Fruit fly (Drosophila melanogaster) whole organism, embryonic: ENCODE data around the gene CycG.

Source experiments
- Bdp1 ChIP-seq: fragments of 200-800 bp; sonication (Bioruptor generic); optimal IDR thresholded peaks from 3 replicates; lab custom pipeline; 2016; ENCODE audit warnings: missing biosample characterization, missing genetic modification characterization
- Blimp-1 ChIP-seq: fragments of 200-800 bp; sonication (Bioruptor generic); optimal IDR thresholded peaks from 3 replicates; lab custom pipeline; 2018; ENCODE audit warnings: missing biosample characterization, missing genetic modification characterization, mild to moderate bottlenecking, moderate library complexity, missing genetic modification reagents
- CG10431 ChIP-seq: fragments of 200-800 bp; sonication (Bioruptor generic); optimal IDR thresholded peaks from 3 replicates; lab custom pipeline; 2018; ENCODE audit warnings: missing biosample characterization, mild to moderate bottlenecking, missing genetic modification characterization
- CG11085 ChIP-seq: fragments of 200-800 bp; sonication (Bioruptor generic); IDR thresholded peaks from 2 replicates; pipeline ENCODE4 v1.3.6; 2022; ENCODE audit warnings: missing biosample characterization, missing genetic modification characterization
- CG11247 ChIP-seq: fragments of 200-800 bp; sonication (Bioruptor generic); IDR thresholded peaks from 2 replicates; pipeline ENCODE4 v1.3.6; 2022; ENCODE audit warnings: missing biosample characterization, missing genetic modification characterization
- CG12071 ChIP-seq: fragments of 200-800 bp; sonication (Bioruptor generic); optimal IDR thresholded peaks from 3 replicates; lab custom pipeline; 2018; ENCODE audit warnings: missing biosample characterization, mild to moderate bottlenecking, missing genetic modification characterization
- CG1603 ChIP-seq: fragments of 200-800 bp; sonication (Bioruptor generic); optimal IDR thresholded peaks from 2 replicates; lab custom pipeline; 2019; ENCODE audit warnings: missing biosample characterization, mild to moderate bottlenecking, missing genetic modification characterization, moderate library complexity
- CG17328 ChIP-seq: fragments of 200-800 bp; sonication (Bioruptor generic); IDR thresholded peaks from 2 replicates; pipeline ENCODE4 v1.3.6; 2022; ENCODE audit warnings: missing biosample characterization, missing genetic modification characterization
- CG18599 ChIP-seq: fragments of 200-800 bp; sonication (Bioruptor generic); optimal IDR thresholded peaks from 3 replicates; lab custom pipeline; 2017; ENCODE audit warnings: missing biosample characterization, missing genetic modification characterization, mild to moderate bottlenecking, moderate library complexity, missing genetic modification reagents
- CG2678 ChIP-seq: fragments of 200-800 bp; sonication (Bioruptor generic); optimal IDR thresholded peaks from 3 replicates; lab custom pipeline; 2019; ENCODE audit warnings: missing biosample characterization, mild to moderate bottlenecking, missing genetic modification characterization, moderate library complexity
- CG31441 ChIP-seq: fragments of 200-800 bp; sonication (Bioruptor generic); IDR thresholded peaks from 2 replicates; pipeline ENCODE4 v1.3.6; 2022; ENCODE audit warnings: missing biosample characterization, missing genetic modification characterization
- CG3838 ChIP-seq: fragments of 200-800 bp; sonication (Bioruptor generic); optimal IDR thresholded peaks from 3 replicates; lab custom pipeline; 2016; ENCODE audit warnings: missing biosample characterization, missing genetic modification characterization
- CG4617 ChIP-seq: fragments of 200-800 bp; sonication (Bioruptor generic); optimal IDR thresholded peaks from 3 replicates; lab custom pipeline; 2016; ENCODE audit warnings: missing biosample characterization, missing genetic modification characterization, borderline replicate concordance
- CG4707 ChIP-seq: fragments of 200-800 bp; sonication (Bioruptor generic); optimal IDR thresholded peaks from 2 replicates; lab custom pipeline; 2018; ENCODE audit warnings: missing biosample characterization, mild to moderate bottlenecking, missing genetic modification characterization, moderate library complexity
- CG7987 ChIP-seq: fragments of 200-800 bp; sonication (Bioruptor generic); optimal IDR thresholded peaks from 2 replicates; lab custom pipeline; 2018; ENCODE audit warnings: missing biosample characterization, mild to moderate bottlenecking, missing genetic modification characterization, moderate library complexity
- CG8359 ChIP-seq: fragments of 200-800 bp; sonication (Bioruptor generic); optimal IDR thresholded peaks from 2 replicates; lab custom pipeline; 2017; ENCODE audit warnings: missing biosample characterization, mild to moderate bottlenecking, missing genetic modification characterization, borderline replicate concordance
- CG8765 ChIP-seq: fragments of 200-800 bp; sonication (Bioruptor generic); IDR thresholded peaks from 2 replicates; pipeline ENCODE4 v1.3.6; 2022; ENCODE audit warnings: missing biosample characterization, missing genetic modification characterization
- CG9609 ChIP-seq: fragments of 200-800 bp; sonication (Bioruptor generic); optimal IDR thresholded peaks from 3 replicates; lab custom pipeline; 2016; ENCODE audit warnings: missing biosample characterization, missing genetic modification characterization
- CG9797 ChIP-seq: fragments of 200-800 bp; sonication (Bioruptor generic); optimal IDR thresholded peaks from 3 replicates; lab custom pipeline; 2018; ENCODE audit warnings: missing biosample characterization, mild to moderate bottlenecking, missing genetic modification characterization
- CG9876 ChIP-seq: fragments of 200-800 bp; sonication (Bioruptor generic); optimal IDR thresholded peaks from 2 replicates; lab custom pipeline; 2016; ENCODE audit warnings: missing biosample characterization, missing genetic modification characterization
- CoRest ChIP-seq: fragments of 200-800 bp; sonication (Bioruptor generic); optimal IDR thresholded peaks from 3 replicates; lab custom pipeline; 2018; ENCODE audit warnings: missing biosample characterization, mild to moderate bottlenecking, missing genetic modification characterization, moderate library complexity
- Ets65A ChIP-seq: fragments of 200-800 bp; sonication (Bioruptor generic); peaks from one replicate; lab custom pipeline; 2016; ENCODE audit warnings: missing biosample characterization, missing genetic modification characterization
- H2.0 ChIP-seq: fragments of 200-800 bp; sonication (Bioruptor generic); IDR thresholded peaks from 2 replicates; pipeline ENCODE4 v1.3.6; 2022; ENCODE audit warnings: missing biosample characterization, missing genetic modification characterization
- HHEX ChIP-seq: fragments of 200-800 bp; sonication (Bioruptor generic); optimal IDR thresholded peaks from 3 replicates; lab custom pipeline; 2017; ENCODE audit warnings: missing biosample characterization, mild to moderate bottlenecking, missing genetic modification characterization, missing genetic modification reagents
- HLH54F ChIP-seq: fragments of 200-800 bp; sonication (Bioruptor generic); optimal IDR thresholded peaks from 3 replicates; lab custom pipeline; 2016; ENCODE audit warnings: missing biosample characterization, missing genetic modification characterization
- Mes4 ChIP-seq: fragments of 200-800 bp; sonication (Bioruptor generic); optimal IDR thresholded peaks from 2 replicates; lab custom pipeline; 2016; ENCODE audit warnings: missing biosample characterization, missing genetic modification characterization
- Mrtf ChIP-seq: fragments of 200-800 bp; sonication (Bioruptor generic); IDR thresholded peaks from 3 replicates; pipeline ENCODE4 v1.3.6; 2022; ENCODE audit warnings: missing biosample characterization, missing genetic modification characterization
- Pdp1 ChIP-seq, 2 experiments: fragments of 200-800 bp; sonication (Bioruptor generic); optimal IDR thresholded peaks; 3 replicates each; lab custom pipeline; 2016; ENCODE audit warnings: missing biosample characterization in 2 of 2, missing genetic modification characterization in 2 of 2, mild to moderate bottlenecking in 1 of 2, moderate library complexity in 1 of 2
- ara ChIP-seq: fragments of 200-800 bp; sonication (Bioruptor generic); IDR thresholded peaks from 2 replicates; pipeline ENCODE4 v1.3.6; 2022; ENCODE audit warnings: missing biosample characterization, missing genetic modification characterization
- ato ChIP-seq: fragments of 200-800 bp; sonication (Bioruptor generic); IDR thresholded peaks from 2 replicates; pipeline ENCODE4 v1.3.6; 2022; ENCODE audit warnings: missing biosample characterization, missing genetic modification characterization; ENCODE audit not compliant: partially characterized antibody
- bcd ChIP-seq: fragments of 200-800 bp; sonication (Bioruptor generic); optimal IDR thresholded peaks from 2 replicates; lab custom pipeline; 2017; ENCODE audit warnings: missing biosample characterization, mild to moderate bottlenecking, missing genetic modification characterization
- bowl ChIP-seq: fragments of 200-800 bp; sonication (Bioruptor generic); IDR thresholded peaks from 2 replicates; pipeline ENCODE4 v1.3.6; 2022; ENCODE audit warnings: missing biosample characterization, missing genetic modification characterization
- ci ChIP-seq: fragments of 200-800 bp; sonication (Bioruptor generic); IDR thresholded peaks from 3 replicates; pipeline ENCODE4 v1.3.6; 2022; ENCODE audit warnings: missing biosample characterization, missing genetic modification characterization
- dan ChIP-seq: fragments of 200-800 bp; sonication (Bioruptor generic); IDR thresholded peaks from 2 replicates; pipeline ENCODE4 v1.3.6; 2022; ENCODE audit warnings: missing biosample characterization, missing genetic modification characterization
- exex ChIP-seq: fragments of 200-800 bp; sonication (Bioruptor generic); optimal IDR thresholded peaks from 4 replicates; lab custom pipeline; 2018; ENCODE audit warnings: missing biosample characterization, mild to moderate bottlenecking, missing genetic modification characterization, moderate library complexity
- gcm2 ChIP-seq: fragments of 200-800 bp; sonication (Bioruptor generic); optimal IDR thresholded peaks from 2 replicates; lab custom pipeline; 2016; ENCODE audit warnings: missing biosample characterization, missing genetic modification characterization
- hkb ChIP-seq, 2 experiments: fragments of 200-800 bp in 1 of 2; fragments of >200 bp in 1 of 2; sonication (Bioruptor generic) in 1 of 2; IDR thresholded peaks in 1 of 2; optimal IDR thresholded peaks in 1 of 2; 2 replicates each; pipeline versions ENCODE4 v1.3.6 to Lab custom; 2017 to 2022; ENCODE audit warnings: missing biosample characterization in 1 of 2, missing genetic modification characterization in 1 of 2
- lilli ChIP-seq: fragments of 200-800 bp; sonication (Bioruptor generic); optimal IDR thresholded peaks from 3 replicates; lab custom pipeline; 2016; ENCODE audit warnings: missing biosample characterization, missing genetic modification characterization
- mld ChIP-seq: fragments of 200-800 bp; sonication (Bioruptor generic); IDR thresholded peaks from 3 replicates; pipeline ENCODE4 v1.3.6; 2022; ENCODE audit warnings: missing biosample characterization, missing genetic modification characterization; ENCODE audit not compliant: partially characterized antibody
- nerfin-1 ChIP-seq: fragments of 200-800 bp; sonication (Bioruptor generic); optimal IDR thresholded peaks from 3 replicates; lab custom pipeline; 2019; ENCODE audit warnings: missing biosample characterization, mild to moderate bottlenecking, missing genetic modification characterization, moderate library complexity
- nmo ChIP-seq: fragments of 200-800 bp; sonication (Bioruptor generic); optimal IDR thresholded peaks from 2 replicates; lab custom pipeline; 2018; ENCODE audit warnings: missing biosample characterization, mild to moderate bottlenecking, missing genetic modification characterization, moderate library complexity
- repo ChIP-seq: fragments of 200-800 bp; sonication (Bioruptor generic); optimal IDR thresholded peaks from 2 replicates; lab custom pipeline; 2016; ENCODE audit warnings: missing biosample characterization, missing genetic modification characterization
- row ChIP-seq: fragments of 200-800 bp; sonication (Bioruptor generic); IDR thresholded peaks from 3 replicates; pipeline ENCODE4 v1.3.6; 2022; ENCODE audit warnings: missing biosample characterization, missing genetic modification characterization
- sens-2 ChIP-seq: fragments of 200-800 bp; sonication (Bioruptor generic); IDR thresholded peaks from 2 replicates; pipeline ENCODE4 v1.3.6; 2022; ENCODE audit warnings: missing biosample characterization, missing genetic modification characterization
- tio ChIP-seq: fragments of 200-800 bp; sonication (Bioruptor generic); optimal IDR thresholded peaks from 2 replicates; lab custom pipeline; 2017; ENCODE audit warnings: missing biosample characterization, missing genetic modification characterization, inconsistent platforms
- vvl ChIP-seq: fragments of 200-800 bp; sonication (Bioruptor generic); IDR thresholded peaks from 2 replicates; pipeline ENCODE4 v1.3.6; 2022; ENCODE audit warnings: missing biosample characterization, missing genetic modification characterization
- zen2 ChIP-seq: fragments of 200-800 bp; sonication (Bioruptor generic); IDR thresholded peaks from 3 replicates; pipeline ENCODE4 v1.3.6; 2022; ENCODE audit warnings: missing biosample characterization, missing genetic modification characterization; ENCODE audit not compliant: partially characterized antibody
- zf30C ChIP-seq: fragments of 200-800 bp; sonication (Bioruptor generic); optimal IDR thresholded peaks from 3 replicates; lab custom pipeline; 2018; ENCODE audit warnings: missing biosample characterization, mild to moderate bottlenecking, missing genetic modification characterization

CycG gene

DNA sequence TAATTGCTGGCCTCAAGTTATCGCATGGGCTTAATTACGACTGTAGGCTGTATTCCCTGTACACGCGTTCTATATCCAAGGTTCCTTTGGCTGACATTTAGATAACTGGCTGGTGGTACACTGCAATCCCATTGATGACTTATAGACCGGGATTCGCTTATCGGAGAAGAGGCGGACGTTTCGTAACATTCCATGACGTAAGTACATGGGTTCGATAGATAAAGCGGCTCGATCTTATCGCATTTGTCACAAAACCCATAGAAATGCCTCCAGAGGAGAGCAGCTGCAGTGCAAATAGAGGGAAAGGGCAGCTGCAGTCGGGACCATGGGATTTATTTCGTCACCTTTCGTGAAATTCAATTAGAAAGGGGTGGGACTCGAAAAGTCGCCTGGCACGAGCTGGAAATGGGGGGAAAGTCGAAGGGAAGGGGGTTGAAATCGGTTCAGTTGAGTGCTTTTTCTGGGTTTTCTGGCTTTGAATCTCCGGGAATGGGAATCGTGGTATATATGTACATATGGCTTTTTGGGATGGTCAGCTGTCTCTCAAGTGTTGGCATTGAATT is 5.1 kb downstream of the CycG start (continued):
- no peak for TF ChIP-seq zf30C (GFP tag; lab: Kevin White, UChicago)
- TF ChIP-seq H2.0 (GFP tag; lab: Robert Waterston, UW): no peak
- no peak for TF ChIP-seq vvl (GFP tag; lab: Robert Waterston, UW)
- TF ChIP-seq lilli: no peak
- TF ChIP-seq Ets65A (GFP tag; lab: Kevin White, UChicago): peak; percentile 72
- no peak for TF ChIP-seq CG7987
- no peak for TF ChIP-seq CG4707 (GFP tag; lab: Kevin White, UChicago)
- TF ChIP-seq exex (tag; lab: Kevin White, UChicago): peak; percentile 17
- no peak for TF ChIP-seq bowl (GFP tag; lab: Robert Waterston, UW)
- no peak for TF ChIP-seq CG2678 (tag; lab: Kevin White, UChicago)
- TF ChIP-seq dan (GFP tag; lab: Robert Waterston, UW): no peak
- no peak for TF ChIP-seq repo
- no peak for TF ChIP-seq gcm2
- no peak for TF ChIP-seq CG9797 (GFP tag; lab: Kevin White, UChicago)
- TF ChIP-seq Pdp1 (GFP tag; optimal IDR thresholded peaks at IDR 0.05; lab: Kevin White, UChicago): peak in 1 of 2 experiments; percentile 91
- TF ChIP-seq CoRest (tag; lab: Kevin White, UChicago): no peak
- peak; percentile 25 for TF ChIP-seq CG10431 (GFP tag; lab: Kevin White, UChicago)
- TF ChIP-seq zen2 (GFP tag; lab: Robert Waterston, UW): no peak
- TF ChIP-seq CG11247 (GFP tag; lab: Robert Waterston, UW): no peak
- TF ChIP-seq CG31441 (GFP tag; lab: Robert Waterston, UW): no peak
- TF ChIP-seq HHEX: no peak
- no peak for TF ChIP-seq row (GFP tag; lab: Robert Waterston, UW)
- no peak for TF ChIP-seq Bdp1 (GFP tag; lab: Kevin White, UChicago)
- no peak for TF ChIP-seq CG4617 (GFP tag; lab: Kevin White, UChicago)
- no peak for TF ChIP-seq CG1603 (tag; lab: Kevin White, UChicago)
- no peak for TF ChIP-seq hkb (optimal IDR thresholded peaks at IDR 0.05; lab: Kevin White, UChicago)
- TF ChIP-seq hkb (GFP tag; IDR thresholded peaks at IDR 0.05; lab: Robert Waterston, UW): 0 out of 2 replicates have a peak, but pooled peaks have one; percentile 11
- no peak for TF ChIP-seq Mrtf (GFP tag; lab: Robert Waterston, UW)
- no peak for TF ChIP-seq CG9876
- 0 out of 3 replicates have a peak, but pooled peaks have one; percentile 16 for TF ChIP-seq ci (GFP tag; lab: Robert Waterston, UW)
- no peak for TF ChIP-seq CG8765
- TF ChIP-seq ara (GFP tag; lab: Robert Waterston, UW): no peak
- TF ChIP-seq ato (GFP tag; lab: Robert Waterston, UW): no peak
- no peak for TF ChIP-seq Mes4 (GFP tag; lab: Kevin White, UChicago)
- no peak for TF ChIP-seq tio (GFP tag; lab: Kevin White, UChicago)
- TF ChIP-seq mld (GFP tag; lab: Robert Waterston, UW): no peak
- TF ChIP-seq Blimp-1 (GFP tag; lab: Kevin White, UChicago): no peak
- no peak for TF ChIP-seq sens-2 (GFP tag; lab: Robert Waterston, UW)
- TF ChIP-seq CG3838 (GFP tag; lab: Kevin White, UChicago): no peak
- no peak for TF ChIP-seq CG12071
- peak; percentile 80 for TF ChIP-seq nerfin-1 (tag; lab: Kevin White, UChicago)
- TF ChIP-seq CG17328: no peak
- TF ChIP-seq CG18599 (GFP tag; lab: Kevin White, UChicago): no peak
- no peak for TF ChIP-seq HLH54F (GFP tag; lab: Kevin White, UChicago)
- TF ChIP-seq nmo (GFP tag; lab: Kevin White, UChicago): no peak
- no peak for TF ChIP-seq CG8359 (GFP tag; lab: Kevin White, UChicago)
- no peak for TF ChIP-seq bcd (GFP tag; lab: Kevin White, UChicago)
- no peak for TF ChIP-seq CG11085 (GFP tag; lab: Robert Waterston, UW)
- TF ChIP-seq CG9609 (GFP tag; lab: Kevin White, UChicago): no peak
- TF ChIP-seq, all 482 proteins: peak for 13
